Worm (Caenorhabditis elegans) whole organism, L3 larva: ENCODE results near the gene msrp-4.
"Not testable (repeated sequence)": the region's sequence is repeated elsewhere in the genome, so short reads cannot be mapped to it uniquely, and the experiment has no call there.

Experiments used
- ZK546.5 ChIP-seq: sonication (generic microtip); optimal IDR thresholded peaks from 2 replicates; lab custom pipeline; 2017; ENCODE audit warnings: missing biosample characterization, missing genetic modification characterization
- aly-2 ChIP-seq: fragments of 150-350 bp; optimal IDR thresholded peaks from 2 replicates; lab custom pipeline; 2014; ENCODE audit warnings: missing biosample characterization, missing genetic modification characterization
- ama-1 ChIP-seq: fragments of 150-350 bp; optimal IDR thresholded peaks from 2 replicates; lab custom pipeline; 2018
- ceh-16 ChIP-seq: sonication (generic microtip); optimal IDR thresholded peaks from 2 replicates; lab custom pipeline; 2017; ENCODE audit warnings: missing biosample characterization, missing genetic modification characterization
- daf-12 ChIP-seq: fragments of 150-350 bp; optimal IDR thresholded peaks from 2 replicates; lab custom pipeline; 2014; ENCODE audit warnings: missing biosample characterization, missing genetic modification reagents, missing genetic modification characterization
- egl-27 ChIP-seq: sonication (generic microtip); optimal IDR thresholded peaks from 4 replicates; lab custom pipeline; 2017; ENCODE audit warnings: missing biosample characterization, missing genetic modification reagents, missing genetic modification characterization
- egl-5 ChIP-seq: fragments of 150-350 bp; optimal IDR thresholded peaks from 2 replicates; lab custom pipeline; 2017; ENCODE audit warnings: missing biosample characterization, missing genetic modification reagents, missing genetic modification characterization, inconsistent platforms
- elt-1 ChIP-seq: fragments of 150-350 bp; optimal IDR thresholded peaks from 2 replicates; lab custom pipeline; 2014; ENCODE audit warnings: missing biosample characterization, missing genetic modification characterization
- elt-3 ChIP-seq, 3 experiments: fragments of 150-350 bp in 1 of 3; sonication (generic microtip) in 2 of 3; optimal IDR thresholded peaks; 2 replicates in 2 of 3; 4 replicates in 1 of 3; lab custom pipeline; 2014 to 2017; ENCODE audit warnings: missing biosample characterization in 3 of 3, missing genetic modification characterization in 3 of 3
- fkh-2 ChIP-seq: fragments of 150-350 bp; optimal IDR thresholded peaks from 2 replicates; lab custom pipeline; 2014; ENCODE audit warnings: missing biosample characterization, missing genetic modification reagents, missing genetic modification characterization
- fos-1 ChIP-seq: fragments of 150-350 bp; optimal IDR thresholded peaks from 2 replicates; lab custom pipeline; 2014; ENCODE audit warnings: missing biosample characterization, missing genetic modification characterization
- jun-1 ChIP-seq: fragments of 150-350 bp; optimal IDR thresholded peaks from 2 replicates; lab custom pipeline; 2014; ENCODE audit warnings: missing biosample characterization, missing genetic modification reagents, missing genetic modification characterization
- lin-15B ChIP-seq: fragments of 150-350 bp; optimal IDR thresholded peaks from 2 replicates; lab custom pipeline; 2014; ENCODE audit warnings: missing biosample characterization, missing genetic modification characterization
- lin-39 ChIP-seq: fragments of 150-350 bp; optimal IDR thresholded peaks from 2 replicates; lab custom pipeline; 2018; ENCODE audit warnings: missing biosample characterization, missing genetic modification reagents, missing genetic modification characterization
- lsy-12 ChIP-seq: sonication (generic microtip); optimal IDR thresholded peaks from 2 replicates; lab custom pipeline; 2016; ENCODE audit warnings: mild to moderate bottlenecking, missing genetic modification characterization, missing compliant biosample characterization
- mml-1 ChIP-seq: fragments of 150-350 bp; sonication (generic microtip); optimal IDR thresholded peaks from 3 replicates; lab custom pipeline; 2014; ENCODE audit warnings: missing biosample characterization, missing genetic modification characterization
- nfya-1 ChIP-seq: sonication (generic microtip); optimal IDR thresholded peaks from 2 replicates; lab custom pipeline; 2017; ENCODE audit warnings: missing genetic modification characterization, mild to moderate bottlenecking, missing compliant biosample characterization, antibody characterized with exemption, moderate library complexity; ENCODE audit not compliant: insufficient read depth
- nhr-12 ChIP-seq: fragments of 150-350 bp; optimal IDR thresholded peaks from 2 replicates; lab custom pipeline; 2014; ENCODE audit warnings: missing biosample characterization, missing genetic modification characterization
- nhr-23 ChIP-seq: fragments of 150-350 bp; optimal IDR thresholded peaks from 2 replicates; lab custom pipeline; 2014; ENCODE audit warnings: missing biosample characterization, missing genetic modification reagents, missing genetic modification characterization
- nhr-237 ChIP-seq: fragments of 150-350 bp; optimal IDR thresholded peaks from 2 replicates; lab custom pipeline; 2014; ENCODE audit warnings: missing biosample characterization, missing genetic modification characterization
- nhr-25 ChIP-seq: sonication (generic microtip); optimal IDR thresholded peaks from 2 replicates; lab custom pipeline; 2017; ENCODE audit warnings: missing biosample characterization, missing genetic modification characterization
- nhr-28 ChIP-seq: fragments of 150-350 bp; optimal IDR thresholded peaks from 2 replicates; lab custom pipeline; 2014; ENCODE audit warnings: missing biosample characterization, missing genetic modification characterization
- nhr-43 ChIP-seq: sonication (generic microtip); optimal IDR thresholded peaks from 2 replicates; lab custom pipeline; 2016; ENCODE audit warnings: mild to moderate bottlenecking, missing genetic modification characterization, missing compliant biosample characterization; ENCODE audit not compliant: poor library complexity, severe bottlenecking
- nhr-67 ChIP-seq: fragments of 150-350 bp; optimal IDR thresholded peaks from 2 replicates; lab custom pipeline; 2014; ENCODE audit warnings: missing biosample characterization, missing genetic modification characterization
- nhr-77 ChIP-seq: fragments of 150-350 bp; optimal IDR thresholded peaks from 2 replicates; lab custom pipeline; 2014; ENCODE audit warnings: missing biosample characterization, missing genetic modification characterization
- pqm-1 ChIP-seq: fragments of 150-350 bp; optimal IDR thresholded peaks from 2 replicates; lab custom pipeline; 2017; ENCODE audit warnings: missing biosample characterization, missing genetic modification characterization, inconsistent platforms
- skn-1 ChIP-seq: fragments of 150-350 bp; optimal IDR thresholded peaks from 2 replicates; lab custom pipeline; 2014; ENCODE audit warnings: missing biosample characterization, missing genetic modification characterization
- snpc-4 ChIP-seq: fragments of 150-350 bp; optimal IDR thresholded peaks from 2 replicates; lab custom pipeline; 2014; ENCODE audit warnings: missing biosample characterization, missing genetic modification characterization
- tbx-2 ChIP-seq: sonication (generic microtip); optimal IDR thresholded peaks from 2 replicates; lab custom pipeline; 2016; ENCODE audit warnings: mild to moderate bottlenecking, missing genetic modification characterization, missing compliant biosample characterization
- unc-39 ChIP-seq: sonication (generic microtip); optimal IDR thresholded peaks from 4 replicates; lab custom pipeline; 2017; ENCODE audit warnings: missing biosample characterization, missing genetic modification characterization
- unc-62 ChIP-seq: fragments of 150-350 bp; sonication (generic microtip); optimal IDR thresholded peaks from 4 replicates; lab custom pipeline; 2014; ENCODE audit warnings: missing biosample characterization, missing genetic modification reagents, missing genetic modification characterization
- zag-1 ChIP-seq: fragments of 150-350 bp; optimal IDR thresholded peaks from 2 replicates; lab custom pipeline; 2014; ENCODE audit warnings: missing biosample characterization, missing genetic modification characterization
- ztf-11 ChIP-seq: fragments of 150-350 bp; optimal IDR thresholded peaks from 2 replicates; lab custom pipeline; 2014; ENCODE audit warnings: missing biosample characterization, missing genetic modification characterization

Gene msrp-4

DNA sequence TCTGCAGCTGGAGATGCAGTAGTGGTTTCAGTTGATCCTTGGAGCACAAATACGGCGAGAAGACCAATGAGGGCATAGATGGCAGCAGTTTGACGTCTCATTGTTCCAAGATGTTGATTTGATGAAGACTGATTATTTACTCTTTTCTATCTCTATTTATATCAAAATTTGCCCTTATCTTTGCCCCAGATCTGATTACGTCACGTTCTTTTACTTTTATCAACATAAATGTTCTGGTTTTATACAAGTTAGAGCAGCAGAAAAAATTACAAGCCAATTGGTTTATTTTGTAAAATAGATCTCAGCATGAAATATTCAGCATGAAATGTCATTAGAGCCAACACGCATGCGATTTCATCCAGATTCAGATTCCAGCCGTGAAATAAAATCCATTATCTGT is at the start of gene msrp-4:
TSS of gene msrp-4 (minus strand) at position 101 of the 400 bp plus-strand sequence.
- TF ChIP-seq lin-39, nhr-25, elt-1 (tag; lab: Kevin White, UChicago): not testable (repeated sequence)

ce11 chrII:869316-869715 is 46.7 kb upstream of the msrp-4 start:
- no peak for TF ChIP-seq lin-15B
- no peak for TF ChIP-seq zag-1 (tag; lab: Kevin White, UChicago)
- no peak for TF ChIP-seq ama-1
- TF ChIP-seq ceh-16 (tag; lab: Kevin White, UChicago), result no peak
- TF ChIP-seq tbx-2, result no peak
- no peak for TF ChIP-seq unc-62 (GFP tag; lab: Kevin White, UChicago)
- TF ChIP-seq lin-39 (tag; lab: Kevin White, UChicago), result no peak
- TF ChIP-seq nfya-1, result no peak
- no peak for TF ChIP-seq nhr-237 (tag; lab: Kevin White, UChicago)
- no peak for TF ChIP-seq daf-12 (tag; lab: Kevin White, UChicago)
- no peak for TF ChIP-seq nhr-77 (tag; lab: Kevin White, UChicago)
- no peak for TF ChIP-seq nhr-23

DNA sequence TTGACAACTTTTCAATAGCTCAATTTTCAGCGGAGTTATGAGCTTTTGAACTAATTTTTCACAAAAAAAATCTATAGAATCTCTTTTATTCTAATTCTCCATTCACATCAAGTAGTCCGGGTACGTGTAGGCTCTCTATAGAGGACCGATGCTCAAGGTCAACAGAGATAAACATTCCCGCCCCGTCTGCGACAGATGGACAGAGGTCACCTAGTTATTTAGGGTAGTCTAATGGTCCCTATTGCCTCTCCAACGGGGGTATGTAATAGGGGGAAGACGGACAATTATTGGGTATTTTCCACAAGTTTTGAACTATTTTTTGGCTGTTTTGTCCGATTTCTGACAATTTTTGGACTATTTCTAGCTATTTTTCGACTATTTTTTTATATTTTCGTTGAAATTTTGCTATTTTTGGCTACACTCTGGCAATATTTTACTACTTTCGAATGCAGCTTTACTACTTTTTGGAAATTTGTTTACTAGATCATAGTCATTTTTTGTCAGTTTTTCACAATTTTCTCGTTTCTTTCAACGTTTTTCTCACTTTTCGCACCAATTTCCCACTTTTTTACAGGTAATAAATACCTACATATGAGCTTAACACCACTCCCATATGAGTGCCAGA is 45.7 kb upstream of the msrp-4 start, which contains the start of gene fbxc-51:
TSS of gene fbxc-51 (plus strand) at position 575 of the 625 bp plus-strand sequence.
- TF ChIP-seq nhr-28 (tag; lab: Kevin White, UChicago) (no peak), nhr-25 (tag; lab: Kevin White, UChicago) (no peak), unc-39 (tag; lab: Kevin White, UChicago) (no peak), nhr-67 (tag; lab: Kevin White, UChicago) (no peak), snpc-4 (tag; lab: Kevin White, UChicago) (no peak), egl-5 (tag; lab: Kevin White, UChicago) (no peak)

DNA sequence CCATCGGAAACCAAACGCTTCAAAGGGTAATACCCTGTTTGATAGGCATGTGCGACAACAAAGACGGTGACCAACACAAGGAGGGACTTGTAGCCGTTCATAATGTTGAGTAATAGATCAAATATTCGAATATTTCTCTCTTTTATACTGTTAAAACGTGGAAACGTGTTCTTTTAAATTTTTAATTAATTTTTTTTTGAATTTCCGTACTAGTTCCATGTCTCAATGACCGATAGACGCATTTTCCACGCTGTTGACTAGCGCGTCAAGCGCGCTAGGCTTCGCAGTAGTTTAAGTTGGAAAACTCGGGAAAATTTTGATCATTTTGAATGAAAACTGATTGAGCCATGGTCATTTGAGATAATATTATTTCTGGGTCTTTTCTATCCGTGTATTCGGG is 44.2 kb upstream of the msrp-4 start, which contains the start of gene Y46B2A.3:
TSS of gene Y46B2A.3 (minus strand) at position 101 of the 400 bp plus-strand sequence.
- no peak for TF ChIP-seq zag-1 (tag; lab: Kevin White, UChicago)
- TF ChIP-seq, all 47 proteins: peak for 0

- TF ChIP-seq snpc-4 (tag; lab: Kevin White, UChicago), result no peak
- TF ChIP-seq fos-1 (tag; lab: Kevin White, UChicago), result no peak
- TF ChIP-seq mml-1 (tag; lab: Kevin White, UChicago), result no peak
- TF ChIP-seq lsy-12, result no peak
- no peak for TF ChIP-seq fkh-2 (tag; lab: Kevin White, UChicago)
- TF ChIP-seq nhr-23, result no peak
- TF ChIP-seq elt-3 (tag; optimal IDR thresholded peaks at IDR 0.05; lab: Kevin White, UChicago), result no peak
- TF ChIP-seq pqm-1 (tag; lab: Kevin White, UChicago), result no peak
- no peak for TF ChIP-seq nhr-237 (tag; lab: Kevin White, UChicago)
- TF ChIP-seq ZK546.5, result no peak
- TF ChIP-seq jun-1, result no peak
- no peak for TF ChIP-seq aly-2 (tag; lab: Kevin White, UChicago)
- no peak for TF ChIP-seq skn-1 (tag; lab: Kevin White, UChicago)
- TF ChIP-seq unc-39 (tag; lab: Kevin White, UChicago), result no peak
- TF ChIP-seq lin-15B, result no peak
- TF ChIP-seq nhr-43 (tag; lab: Kevin White, UChicago), result no peak
- no peak for TF ChIP-seq nhr-12 (tag; lab: Kevin White, UChicago)
- no peak for TF ChIP-seq egl-27 (tag; lab: Kevin White, UChicago)
- no peak for TF ChIP-seq ztf-11 (tag; lab: Kevin White, UChicago)
Observed at ce11 chrII:861564-861963, 38.9 kb upstream of the msrp-4 start, which contains the start of gene Y46B2A.4. Gene Y46B2A.4 (plus strand): TSS chrII:861864.
